Fruit fly (Drosophila melanogaster) whole organism, wandering third instar larva: Measurements from ENCODE around the gene Acp29AB.
A peak's percentile ranks its signal among the peaks of the same experiment; 100 is the strongest.

Experiments used
- Abd-B ChIP-seq: fragments of >200 bp; optimal IDR thresholded peaks from 2 replicates; lab custom pipeline; 2017; ENCODE audit warnings: missing biosample characterization, missing genetic modification characterization
- CG32264 ChIP-seq: fragments of 200-800 bp; sonication (Bioruptor generic); optimal IDR thresholded peaks from 2 replicates; lab custom pipeline; 2016; ENCODE audit warnings: missing biosample characterization, missing genetic modification characterization
- CG9705 ChIP-seq: fragments of 200-800 bp; sonication (Bioruptor generic); optimal IDR thresholded peaks from 2 replicates; lab custom pipeline; 2018; ENCODE audit warnings: missing biosample characterization, mild to moderate bottlenecking, missing genetic modification characterization
- CrebA ChIP-seq: fragments of 200-800 bp; sonication (Bioruptor generic); optimal IDR thresholded peaks from 2 replicates; lab custom pipeline; 2016; ENCODE audit warnings: missing biosample characterization, mild to moderate bottlenecking, missing genetic modification characterization, borderline replicate concordance
- Dfd ChIP-seq: fragments of >200 bp; optimal IDR thresholded peaks from 2 replicates; lab custom pipeline; 2017; ENCODE audit warnings: missing biosample characterization, missing genetic modification characterization
- Dif ChIP-seq: fragments of 200-275, 200-300 bp; sonication (Bioruptor generic); optimal IDR thresholded peaks from 2 replicates; lab custom pipeline; 2018; ENCODE audit warnings: missing biosample characterization, missing genetic modification characterization; ENCODE audit not compliant: partially characterized antibody
- GATAd ChIP-seq: sonication (Bioruptor generic); optimal IDR thresholded peaks from 2 replicates; lab custom pipeline; 2016; ENCODE audit warnings: missing biosample characterization, missing genetic modification characterization
- HLH106 ChIP-seq: fragments of 200-800 bp; optimal IDR thresholded peaks from 3 replicates; lab custom pipeline; 2019; ENCODE audit warnings: missing biosample characterization, mild to moderate bottlenecking, missing genetic modification characterization, moderate library complexity
- Hnf4 ChIP-seq: fragments of 200-800 bp; sonication (Bioruptor generic); optimal IDR thresholded peaks from 2 replicates; lab custom pipeline; 2016; ENCODE audit warnings: missing biosample characterization, mild to moderate bottlenecking, missing genetic modification characterization
- Hr78 ChIP-seq: fragments of >200 bp; optimal IDR thresholded peaks from 2 replicates; lab custom pipeline; 2017; ENCODE audit warnings: missing biosample characterization, missing genetic modification characterization
- Hr83 ChIP-seq: fragments of 200-300 bp; sonication (Bioruptor generic); optimal IDR thresholded peaks from 2 replicates; lab custom pipeline; 2016; ENCODE audit warnings: missing biosample characterization, mild to moderate bottlenecking, missing genetic modification characterization, moderate library complexity; ENCODE audit not compliant: poor library complexity, severe bottlenecking
- Jra ChIP-seq: sonication (Bioruptor generic); optimal IDR thresholded peaks from 2 replicates; lab custom pipeline; 2016; ENCODE audit warnings: missing biosample characterization, missing genetic modification characterization
- Mio ChIP-seq: sonication (Bioruptor generic); optimal IDR thresholded peaks from 2 replicates; lab custom pipeline; 2016; ENCODE audit warnings: missing biosample characterization, missing genetic modification characterization
- Myc ChIP-seq: fragments of >200 bp; optimal IDR thresholded peaks from 2 replicates; lab custom pipeline; 2017
- N ChIP-seq: fragments of >200 bp; optimal IDR thresholded peaks from 2 replicates; lab custom pipeline; 2018; ENCODE audit warnings: missing biosample characterization, missing external identifiers, missing genetic modification characterization
- OdsH ChIP-seq: fragments of 200-800 bp; sonication (Bioruptor generic); optimal IDR thresholded peaks from 2 replicates; lab custom pipeline; 2016; ENCODE audit warnings: missing biosample characterization, mild to moderate bottlenecking, missing genetic modification characterization
- Rel ChIP-seq, 2 experiments: fragments of 200-800 bp; sonication (Bioruptor generic) in 1 of 2; optimal IDR thresholded peaks; 2 replicates in 1 of 2; 3 replicates in 1 of 2; lab custom pipeline; 2016 to 2019; ENCODE audit warnings: mild to moderate bottlenecking in 2 of 2, missing biosample characterization in 2 of 2, missing genetic modification characterization in 2 of 2, moderate library complexity in 1 of 2
- Sp1 ChIP-seq: fragments of 200-800 bp; sonication (Bioruptor generic); optimal IDR thresholded peaks from 3 replicates; lab custom pipeline; 2019; ENCODE audit warnings: missing biosample characterization, mild to moderate bottlenecking, missing genetic modification characterization, moderate library complexity
- Vsx2 ChIP-seq: fragments of 200-300, 225-300 bp; sonication (Bioruptor generic); optimal IDR thresholded peaks from 2 replicates; lab custom pipeline; 2018; ENCODE audit warnings: missing biosample characterization, missing genetic modification characterization; ENCODE audit not compliant: partially characterized antibody
- br ChIP-seq: fragments of 200-800 bp; sonication (Bioruptor generic); optimal IDR thresholded peaks from 2 replicates; lab custom pipeline; 2016; ENCODE audit warnings: missing biosample characterization, missing genetic modification characterization
- brk ChIP-seq: fragments of 200-800 bp; sonication (Bioruptor generic); optimal IDR thresholded peaks from 2 replicates; lab custom pipeline; 2016; ENCODE audit warnings: missing biosample characterization, mild to moderate bottlenecking, missing genetic modification characterization
- dl ChIP-seq, 2 experiments: fragments of 175-275, 200-275 bp in 1 of 2; fragments of 200-275 bp in 1 of 2; sonication (Bioruptor generic); optimal IDR thresholded peaks; lab custom pipeline; 2018; ENCODE audit warnings: mild to moderate bottlenecking in 2 of 2, missing biosample characterization in 2 of 2, missing genetic modification characterization in 2 of 2, moderate library complexity in 2 of 2; ENCODE audit not compliant: partially characterized antibody in 2 of 2, insufficient read depth in 1 of 2
- dmrt93B ChIP-seq: fragments of 200-800 bp; sonication (Bioruptor generic); optimal IDR thresholded peaks from 2 replicates; lab custom pipeline; 2018; ENCODE audit warnings: missing biosample characterization, mild to moderate bottlenecking, missing genetic modification characterization
- dsf ChIP-seq: sonication (Bioruptor generic); optimal IDR thresholded peaks from 2 replicates; lab custom pipeline; 2016; ENCODE audit warnings: missing biosample characterization, missing genetic modification characterization, borderline replicate concordance
- ey ChIP-seq: fragments of 200-800 bp; sonication (Bioruptor generic); optimal IDR thresholded peaks from 2 replicates; lab custom pipeline; 2016; ENCODE audit warnings: missing biosample characterization, missing genetic modification characterization
- foxo ChIP-seq, 2 experiments: fragments of 200-800 bp; sonication (Bioruptor generic); optimal IDR thresholded peaks; 2 replicates in 1 of 2; 3 replicates in 1 of 2; lab custom pipeline; 2016 to 2017; ENCODE audit warnings: missing biosample characterization in 2 of 2, missing genetic modification characterization in 2 of 2
- fru ChIP-seq: fragments of 200-800 bp; sonication (Bioruptor generic); optimal IDR thresholded peaks from 3 replicates; lab custom pipeline; 2016; ENCODE audit warnings: missing biosample characterization, mild to moderate bottlenecking, missing genetic modification characterization
- h ChIP-seq: fragments of 200-800 bp; sonication (Bioruptor generic); optimal IDR thresholded peaks from 3 replicates; lab custom pipeline; 2016; ENCODE audit warnings: missing biosample characterization, mild to moderate bottlenecking, missing genetic modification characterization
- jim ChIP-seq: fragments of 175-275, 200-325 bp; sonication (Bioruptor generic); optimal IDR thresholded peaks from 2 replicates; lab custom pipeline; 2016; ENCODE audit warnings: missing biosample characterization, mild to moderate bottlenecking, missing genetic modification characterization
- lola ChIP-seq: fragments of >200 bp; optimal IDR thresholded peaks from 2 replicates; lab custom pipeline; 2017; ENCODE audit warnings: missing biosample characterization, missing genetic modification characterization
- pan ChIP-seq: fragments of >200 bp; optimal IDR thresholded peaks from 2 replicates; lab custom pipeline; 2017
- psq ChIP-seq: fragments of 200-800 bp; sonication (Bioruptor generic); optimal IDR thresholded peaks from 3 replicates; lab custom pipeline; 2017; ENCODE audit warnings: missing biosample characterization, mild to moderate bottlenecking, missing genetic modification characterization, moderate library complexity
- rgr ChIP-seq: fragments of 200-800 bp; sonication (Bioruptor generic); optimal IDR thresholded peaks from 3 replicates; lab custom pipeline; 2016; ENCODE audit warnings: missing biosample characterization, mild to moderate bottlenecking, missing genetic modification characterization
- sage ChIP-seq: fragments of 200-800 bp; sonication (Bioruptor generic); optimal IDR thresholded peaks from 2 replicates; lab custom pipeline; 2016; ENCODE audit warnings: missing biosample characterization, mild to moderate bottlenecking, missing genetic modification characterization
- sv ChIP-seq: fragments of 200-800 bp; sonication (Bioruptor generic); optimal IDR thresholded peaks from 3 replicates; lab custom pipeline; 2016; ENCODE audit warnings: missing biosample characterization, missing genetic modification characterization
- tai ChIP-seq: sonication (Bioruptor generic); optimal IDR thresholded peaks from 2 replicates; lab custom pipeline; 2016; ENCODE audit warnings: missing biosample characterization, missing genetic modification characterization
- usp ChIP-seq: fragments of >200 bp; optimal IDR thresholded peaks from 2 replicates; lab custom pipeline; 2017; ENCODE audit warnings: missing biosample characterization, missing genetic modification characterization
- woc ChIP-seq: sonication (Bioruptor generic); optimal IDR thresholded peaks from 2 replicates; lab custom pipeline; 2016; ENCODE audit warnings: missing biosample characterization, mild to moderate bottlenecking, missing genetic modification characterization

The Acp29AB gene

DNA sequence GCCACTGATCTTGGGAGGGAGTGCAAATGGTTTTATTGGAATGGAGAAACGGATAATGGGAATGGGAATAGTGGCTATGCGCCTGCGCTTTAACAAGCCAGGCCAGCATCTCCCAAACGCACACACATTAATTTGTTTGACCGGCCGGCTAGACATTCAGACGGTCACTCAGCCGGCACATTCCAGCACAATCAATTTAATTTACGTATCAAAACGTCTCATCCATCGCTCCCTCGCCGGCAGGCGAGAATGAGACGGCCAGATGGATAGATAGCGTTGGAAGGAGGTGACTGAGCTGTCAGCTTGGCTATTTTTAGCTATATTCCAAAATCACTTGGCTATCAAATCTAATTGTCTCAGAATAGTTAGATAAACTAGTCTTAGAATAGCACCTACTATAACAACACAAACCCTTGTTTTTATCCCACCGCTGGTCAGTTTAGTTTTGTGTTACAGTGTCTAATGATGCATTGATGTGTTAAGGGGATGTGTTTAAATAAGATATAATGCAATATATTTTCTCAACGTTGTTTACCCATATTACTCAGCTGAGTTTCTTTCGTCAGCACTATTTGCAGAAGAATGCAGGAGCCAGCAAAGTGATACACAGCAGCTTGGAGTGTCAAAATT is 30.6 kb upstream of the Acp29AB start:
- TF ChIP-seq Hr78 (GFP tag; lab: Kevin White, UChicago) (no peak), N (GFP tag; lab: Kevin White, UChicago) (no peak), brk (no peak), usp (GFP tag; lab: Kevin White, UChicago) (no peak), woc (GFP tag; lab: Kevin White, UChicago) (no peak), OdsH (GFP tag; lab: Kevin White, UChicago) (peak; percentile 43), Rel (GFP tag; optimal IDR thresholded peaks at IDR 0.05; lab: Kevin White, UChicago) (no peak), Rel (tag; optimal IDR thresholded peaks at IDR 0.05; lab: Kevin White, UChicago) (no peak), Vsx2 (GFP tag; lab: Kevin White, UChicago) (no peak), rgr (GFP tag; lab: Kevin White, UChicago) (peak; percentile 23), Dif (GFP tag; lab: Kevin White, UChicago) (no peak), Hr83 (GFP tag; lab: Kevin White, UChicago) (peak; percentile 31), CG32264 (GFP tag; lab: Kevin White, UChicago) (no peak), Abd-B (GFP tag; lab: Kevin White, UChicago) (no peak), ey (GFP tag; lab: Kevin White, UChicago) (no peak), CG9705 (GFP tag; lab: Kevin White, UChicago) (no peak), Sp1 (no peak), sv (GFP tag; lab: Kevin White, UChicago) (no peak), sage (GFP tag; lab: Kevin White, UChicago) (peak; percentile 9), dl (GFP tag; optimal IDR thresholded peaks at IDR 0.05; lab: Kevin White, UChicago; ENCODE audit: insufficient read depth in 1 of 2, partially characterized antibody in 2 of 2) (no peak), fru (GFP tag; lab: Kevin White, UChicago) (peak; percentile 49), h (peak; percentile 68), foxo (GFP tag; optimal IDR thresholded peaks at IDR 0.05; lab: Kevin White, UChicago) (no peak), Hnf4 (GFP tag; lab: Kevin White, UChicago) (peak; percentile 59), CrebA (GFP tag; lab: Kevin White, UChicago) (no peak), Mio (no peak), dmrt93B (no peak), Myc (peak; percentile 59), psq (peak; percentile 32), jim (no peak), Dfd (GFP tag; lab: Kevin White, UChicago) (no peak), lola (GFP tag; lab: Kevin White, UChicago) (no peak), tai (GFP tag; lab: Kevin White, UChicago) (peak; percentile 33), dsf (no peak), br (GFP tag; lab: Kevin White, UChicago) (peak; percentile 26), pan (no peak), GATAd (GFP tag; lab: Kevin White, UChicago) (no peak), Jra (GFP tag; lab: Kevin White, UChicago) (no peak), HLH106 (tag; lab: Kevin White, UChicago) (no peak)

- no peak for TF ChIP-seq Sp1
These were observed 30.0 kb upstream of the Acp29AB start for dm6 chr2L:8423047-8423446.

DNA sequence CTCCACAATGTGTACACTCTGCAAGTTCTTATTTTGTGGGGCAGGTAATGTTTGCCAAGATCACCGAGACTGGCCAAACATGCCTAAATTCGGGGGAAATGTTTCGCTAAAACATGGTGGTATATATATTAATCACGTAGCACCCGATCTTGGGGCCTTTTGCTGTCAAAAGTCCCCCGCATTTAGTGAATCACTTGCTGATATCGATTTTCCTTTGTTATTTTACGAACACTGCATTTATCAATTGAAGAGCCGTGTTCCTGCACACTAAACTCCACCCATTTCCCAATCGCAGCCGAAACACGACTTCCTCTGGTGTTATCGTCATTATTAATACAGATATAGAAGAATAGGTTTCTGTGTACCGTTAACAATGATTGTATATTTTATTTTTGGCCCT is 28.7 kb upstream of the Acp29AB start:
- TF ChIP-seq foxo (GFP tag; optimal IDR thresholded peaks at IDR 0.05; lab: Kevin White, UChicago) (no peak), Rel (GFP tag; optimal IDR thresholded peaks at IDR 0.05; lab: Kevin White, UChicago) (no peak), Rel (tag; optimal IDR thresholded peaks at IDR 0.05; lab: Kevin White, UChicago) (peak; percentile 92)
